Fruit fly (Drosophila melanogaster): ENCODE measurements around the gene CG3106.

Gene CG3106

DNA sequence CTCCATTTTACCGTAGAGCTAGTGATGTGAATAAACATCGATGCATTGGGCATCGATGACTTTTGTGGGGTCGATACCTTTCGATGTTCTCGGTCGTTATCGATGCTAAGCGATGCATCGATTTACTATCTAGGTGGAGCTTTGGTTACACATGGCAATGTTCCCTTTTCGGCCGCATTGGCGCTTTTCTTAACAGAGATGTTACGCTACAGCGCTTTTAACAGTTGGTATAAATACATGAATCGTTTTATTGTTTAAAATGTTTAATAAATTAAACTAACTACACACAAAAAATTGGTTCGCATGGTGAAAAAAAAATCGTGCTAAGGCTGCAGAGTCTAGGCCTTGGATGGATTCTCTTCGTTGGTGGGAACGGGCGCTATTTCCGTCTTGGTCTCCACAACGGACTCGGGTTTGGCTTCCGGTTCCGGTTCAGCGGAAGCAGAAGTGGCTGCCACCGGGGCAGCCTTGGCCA is 3.8 kb downstream of the CG3106 start, which contains the start of gene Ptpmeg2 (continued):
- TF ChIP-seq HmgZ (tag; optimal IDR thresholded peaks at IDR 0.05) (peak; percentile 84), p53 (GFP tag; optimal IDR thresholded peaks at IDR 0.05) (no peak), bowl (GFP tag; IDR thresholded peaks at IDR 0.05) (0 out of 2 replicates have a peak, but pooled peaks have one; percentile 49), Dref (GFP tag; IDR thresholded peaks at IDR 0.05) (peak; percentile 99), Dip2 (GFP tag; IDR thresholded peaks at IDR 0.05) (peak; percentile 93), CG12744 (GFP tag; optimal IDR thresholded peaks at IDR 0.05) (peak; percentile 34), Six4 (GFP tag; optimal IDR thresholded peaks at IDR 0.05) (peak; percentile 37), CG13894 (tag; optimal IDR thresholded peaks at IDR 0.05) (peak; percentile 76), chm (GFP tag; IDR thresholded peaks at IDR 0.05) (peak; percentile 85), pfk (GFP tag; optimal IDR thresholded peaks at IDR 0.05) (no peak), nmo (GFP tag; optimal IDR thresholded peaks at IDR 0.05) (peak; percentile 71), CG15696 (tag; optimal IDR thresholded peaks at IDR 0.05) (peak; percentile 63), NC2α (GFP tag; optimal IDR thresholded peaks at IDR 0.05) (no peak), schlank (tag; optimal IDR thresholded peaks at IDR 0.05) (no peak), vvl (GFP tag; IDR thresholded peaks at IDR 0.05) (peak; percentile 80), tna (GFP tag; IDR thresholded peaks at IDR 0.05; ENCODE audit: partially characterized antibody) (peak; percentile 90), nom (GFP tag; optimal IDR thresholded peaks at IDR 0.05) (no peak), bab2 (GFP tag; optimal IDR thresholded peaks at IDR 0.05) (peak; percentile 53), CG32532 (GFP tag; IDR thresholded peaks at IDR 0.05) (peak; percentile 85), Nf-YA (GFP tag; IDR thresholded peaks at IDR 0.05) (no peak), fd3F (GFP tag; optimal IDR thresholded peaks at IDR 0.05) (peak; percentile 10), Sry-β (GFP tag; optimal IDR thresholded peaks at IDR 0.05) (no peak), dm (GFP tag; optimal IDR thresholded peaks at IDR 0.05) (peak; percentile 9), dysf (GFP tag; IDR thresholded peaks at IDR 0.05) (peak; percentile 71; the same call in 2 of the 3 replicates), wdn (GFP tag; IDR thresholded peaks at IDR 0.05) (no peak), HLH3B (GFP tag; IDR thresholded peaks at IDR 0.05) (peak; percentile 31; the same call in 1 of the 2 replicates), ems (GFP tag; optimal IDR thresholded peaks at IDR 0.05) (peak; percentile 43), CG11247 (GFP tag; IDR thresholded peaks at IDR 0.05) (peak; percentile 80), ATbp (GFP tag; optimal IDR thresholded peaks at IDR 0.05) (peak; percentile 51), Hr78 (GFP tag; optimal IDR thresholded peaks at IDR 0.05) (no peak), unc-4 (GFP tag; IDR thresholded peaks at IDR 0.05; ENCODE audit: partially characterized antibody) (peak; percentile 95), disco-r (GFP tag; optimal IDR thresholded peaks at IDR 0.05) (no peak), org-1 (GFP tag; optimal IDR thresholded peaks at IDR 0.05) (no peak), CG2889 (GFP tag; IDR thresholded peaks at IDR 0.05) (no peak), amos (GFP tag; IDR thresholded peaks at IDR 0.05; ENCODE audit: partially characterized antibody) (peak; percentile 97), Mrtf (GFP tag; IDR thresholded peaks at IDR 0.05) (peak; percentile 70; the same call in 2 of the 3 replicates), CG9797 (GFP tag; optimal IDR thresholded peaks at IDR 0.05) (peak; percentile 45), C15 (GFP tag; IDR thresholded peaks at IDR 0.05) (no peak), HLH54F (GFP tag; optimal IDR thresholded peaks at IDR 0.05) (peak; percentile 34), ac (GFP tag; optimal IDR thresholded peaks at IDR 0.05) (peak; percentile 21), chinmo (GFP tag; IDR thresholded peaks at IDR 0.05; ENCODE audit: partially characterized antibody) (peak; percentile 99), da (GFP tag; optimal IDR thresholded peaks at IDR 0.05) (no peak), slbo (GFP tag; IDR thresholded peaks at IDR 0.05) (peak; percentile 74), Ravus (GFP tag; IDR thresholded peaks at IDR 0.05) (no peak), maf-S (GFP tag; optimal IDR thresholded peaks at IDR 0.05) (peak; percentile 65), jing (GFP tag; optimal IDR thresholded peaks at IDR 0.05) (no peak), Sry-δ (GFP tag; optimal IDR thresholded peaks at IDR 0.05) (peak; percentile 97), repo (GFP tag; optimal IDR thresholded peaks at IDR 0.05) (peak; percentile 48), CG15269 (tag; optimal IDR thresholded peaks at IDR 0.05) (peak; percentile 67), CG7963 (GFP tag; IDR thresholded peaks at IDR 0.05; ENCODE audit: partially characterized antibody) (peak; percentile 89)
